Worm (Caenorhabditis elegans): ENCODE results near the gene cyp-29A2.

ce11 chrV:11225981-11226380 lies 8.6 kb downstream of the cyp-29A2 start, which contains the start of gene bgal-1:
- no peak for TF ChIP-seq swsn-7 (tag; optimal IDR thresholded peaks at IDR 0.05)
- no peak for TF ChIP-seq nhr-76 (tag; optimal IDR thresholded peaks at IDR 0.05)
- TF ChIP-seq fos-1 (tag; optimal IDR thresholded peaks at IDR 0.05), result no peak
